Worm (Caenorhabditis elegans): Measurements from ENCODE around the gene tmd-2.

ce11 chrV:8384809-8385208 is 50.3 kb downstream of the tmd-2 start:
- TF ChIP-seq ceh-82 (tag; optimal IDR thresholded peaks at IDR 0.05), result no peak
- TF ChIP-seq unc-62 (GFP tag; optimal IDR thresholded peaks at IDR 0.05), result no peak
- no peak for TF ChIP-seq F13H6.1 (tag; optimal IDR thresholded peaks at IDR 0.05)
- no peak for TF ChIP-seq lin-13 (GFP tag; optimal IDR thresholded peaks at IDR 0.05)
- no peak for TF ChIP-seq zag-1 (tag; optimal IDR thresholded peaks at IDR 0.05)
- no peak for TF ChIP-seq ZK546.5 (tag; optimal IDR thresholded peaks at IDR 0.05)
- TF ChIP-seq ama-1 (optimal IDR thresholded peaks at IDR 0.05), result no peak
- no peak for TF ChIP-seq nhr-12 (tag; optimal IDR thresholded peaks at IDR 0.05)
- no peak for TF ChIP-seq mab-5 (tag; optimal IDR thresholded peaks at IDR 0.05)
- TF ChIP-seq egl-27 (tag; optimal IDR thresholded peaks at IDR 0.05), result no peak
- no peak for TF ChIP-seq lsy-2 (tag; optimal IDR thresholded peaks at IDR 0.05)
- TF ChIP-seq alr-1 (tag; optimal IDR thresholded peaks at IDR 0.05), result no peak
- TF ChIP-seq C34F6.9 (tag; optimal IDR thresholded peaks at IDR 0.05), result no peak
- TF ChIP-seq elt-1 (tag; optimal IDR thresholded peaks at IDR 0.05), result no peak
